Worm (Caenorhabditis elegans) whole organism, L3 larva: ENCODE results near the gene D2085.7.

Experiments
- fos-1 ChIP-seq: fragments of 150-350 bp; optimal IDR thresholded peaks from 2 replicates; lab custom pipeline; 2014; ENCODE audit warnings: missing biosample characterization, missing genetic modification characterization
- skn-1 ChIP-seq: fragments of 150-350 bp; optimal IDR thresholded peaks from 2 replicates; lab custom pipeline; 2014; ENCODE audit warnings: missing biosample characterization, missing genetic modification characterization

DNA sequence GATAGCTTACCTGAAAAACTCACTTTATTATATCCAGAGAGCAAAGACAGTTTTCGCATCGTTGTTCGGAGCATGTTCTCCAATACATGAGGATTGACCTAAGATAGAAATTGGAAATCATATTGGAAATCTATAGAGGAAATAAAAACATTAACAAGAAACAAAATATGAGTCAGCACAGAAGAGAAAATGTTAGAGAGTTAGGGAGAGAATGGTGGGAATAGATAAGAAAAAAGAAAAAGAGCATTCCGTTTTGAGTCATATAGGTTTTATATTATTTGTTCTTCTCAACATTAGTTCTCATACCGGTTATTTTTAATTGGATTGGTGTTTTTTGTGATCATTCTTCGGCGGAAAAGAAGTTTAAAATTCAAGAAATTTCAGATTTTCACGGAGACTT lies 43.6 kb downstream of the D2085.7 start, which contains the start of gene hgap-2:
- TF ChIP-seq skn-1 (tag; lab: Kevin White, UChicago) = no peak
- TF ChIP-seq fos-1 = no peak
